Worm (Caenorhabditis elegans) whole organism, L4 larva: ENCODE measurements around the gene nex-4.

Experiments used
- F10B5.3 ChIP-seq: sonication (generic microtip); optimal IDR thresholded peaks from 2 replicates; lab custom pipeline; 2016; ENCODE audit warnings: mild to moderate bottlenecking, missing genetic modification characterization, missing compliant biosample characterization
- F26F4.8 ChIP-seq: fragments of 200-800 bp; sonication (Bioruptor generic); conservative IDR thresholded peaks from 2 replicates; pipeline ENCODE4 v1.3.6; 2022; ENCODE audit warnings: missing genetic modification characterization, missing compliant biosample characterization
- F49E8.2 ChIP-seq: sonication (generic microtip); optimal IDR thresholded peaks from 2 replicates; lab custom pipeline; 2016; ENCODE audit warnings: missing compliant biosample characterization, mild to moderate bottlenecking, missing genetic modification characterization, borderline replicate concordance
- T20F7.1 ChIP-seq: fragments of 200-800 bp; sonication (Bioruptor generic); optimal IDR thresholded peaks from 2 replicates; lab custom pipeline; 2018; ENCODE audit warnings: mild to moderate bottlenecking, missing genetic modification characterization, missing compliant biosample characterization
- T26A8.4 ChIP-seq: fragments of 200-800 bp; sonication (Bioruptor generic); IDR thresholded peaks from 2 replicates; pipeline ENCODE4 v1.3.6; 2022; ENCODE audit warnings: missing genetic modification characterization, missing compliant biosample characterization
- Y48G9A.11 ChIP-seq: fragments of 200-800 bp; sonication (Bioruptor generic); IDR thresholded peaks from 2 replicates; pipeline ENCODE4 v1.3.6; 2022; ENCODE audit warnings: missing genetic modification reagents, missing genetic modification characterization, missing compliant biosample characterization
- Y5F2A.4 ChIP-seq: fragments of 200-800 bp; sonication (Bioruptor generic); optimal IDR thresholded peaks from 2 replicates; lab custom pipeline; 2018; ENCODE audit warnings: mild to moderate bottlenecking, missing genetic modification characterization, missing compliant biosample characterization
- Y75B8A.6 ChIP-seq: fragments of 200-800 bp; sonication (Bioruptor generic); IDR thresholded peaks from 2 replicates; pipeline ENCODE4 v1.3.6; 2022; ENCODE audit warnings: missing genetic modification reagents, missing genetic modification characterization, missing compliant biosample characterization
- ZK546.5 ChIP-seq, 2 experiments: sonication (generic microtip); optimal IDR thresholded peaks; 2 replicates each; lab custom pipeline; 2017; ENCODE audit warnings: missing biosample characterization in 2 of 2, missing genetic modification characterization in 2 of 2
- arid-1 ChIP-seq: fragments of 200-800 bp; sonication (Bioruptor generic); conservative IDR thresholded peaks from 2 replicates; pipeline ENCODE4 v1.3.6; 2022; ENCODE audit warnings: missing genetic modification reagents, missing genetic modification characterization, missing compliant biosample characterization
- attf-4 ChIP-seq: sonication (generic microtip); optimal IDR thresholded peaks from 3 replicates; lab custom pipeline; 2017; ENCODE audit warnings: missing biosample characterization, missing genetic modification characterization
- ceh-32 ChIP-seq: sonication (generic microtip); optimal IDR thresholded peaks from 2 replicates; lab custom pipeline; 2016; ENCODE audit warnings: mild to moderate bottlenecking, missing genetic modification characterization, missing compliant biosample characterization; ENCODE audit not compliant: poor library complexity
- ceh-62 ChIP-seq: sonication (generic microtip); optimal IDR thresholded peaks from 2 replicates; lab custom pipeline; 2017; ENCODE audit warnings: missing biosample characterization, missing genetic modification characterization
- cey-2 ChIP-seq: sonication (generic microtip); optimal IDR thresholded peaks from 3 replicates; lab custom pipeline; 2017; ENCODE audit warnings: missing genetic modification characterization, mild to moderate bottlenecking, missing compliant biosample characterization, antibody characterized with exemption, borderline replicate concordance; ENCODE audit not compliant: insufficient read depth
- ctbp-1 ChIP-seq: fragments of 200-800 bp; sonication (Bioruptor generic); IDR thresholded peaks from 2 replicates; pipeline ENCODE4 v1.3.6; 2022; ENCODE audit warnings: missing genetic modification reagents, missing genetic modification characterization, missing compliant biosample characterization
- daf-16 ChIP-seq, 3 experiments: sonication (generic microtip); optimal IDR thresholded peaks; 2 replicates each; lab custom pipeline; 2016 to 2017; ENCODE audit warnings: missing genetic modification characterization in 3 of 3, missing genetic modification reagents in 3 of 3, mild to moderate bottlenecking in 2 of 3, missing compliant biosample characterization in 2 of 3, missing biosample characterization in 1 of 3, moderate library complexity in 1 of 3
- duxl-1 ChIP-seq: sonication (generic microtip); optimal IDR thresholded peaks from 2 replicates; lab custom pipeline; 2016; ENCODE audit warnings: mild to moderate bottlenecking, missing genetic modification characterization, moderate library complexity, missing compliant biosample characterization; ENCODE audit not compliant: poor library complexity
- egl-27 ChIP-seq: sonication (generic microtip); optimal IDR thresholded peaks from 3 replicates; lab custom pipeline; 2017; ENCODE audit warnings: missing biosample characterization, missing genetic modification reagents, missing genetic modification characterization
- fkh-10 ChIP-seq: fragments of 150-350 bp; optimal IDR thresholded peaks from 2 replicates; lab custom pipeline; 2014; ENCODE audit warnings: missing biosample characterization, missing genetic modification reagents, missing genetic modification characterization
- fos-1 ChIP-seq: fragments of 150-350 bp; optimal IDR thresholded peaks from 2 replicates; lab custom pipeline; 2014; ENCODE audit warnings: missing biosample characterization, missing genetic modification characterization
- hlh-11 ChIP-seq: fragments of 200-800 bp; sonication (Bioruptor generic); optimal IDR thresholded peaks from 2 replicates; lab custom pipeline; 2018; ENCODE audit warnings: mild to moderate bottlenecking, missing genetic modification characterization, missing compliant biosample characterization
- hlh-30 ChIP-seq: sonication (generic microtip); optimal IDR thresholded peaks from 2 replicates; lab custom pipeline; 2017; ENCODE audit warnings: antibody characterized with exemption, mild to moderate bottlenecking, missing genetic modification characterization, missing compliant biosample characterization; ENCODE audit not compliant: insufficient read depth
- hmg-1.1 ChIP-seq: fragments of 200-800 bp; sonication (Bioruptor generic); IDR thresholded peaks from 2 replicates; pipeline ENCODE4 v1.3.6; 2022; ENCODE audit warnings: missing genetic modification reagents, missing genetic modification characterization, missing compliant biosample characterization
- lin-15B ChIP-seq: fragments of 150-350 bp; sonication (generic microtip); optimal IDR thresholded peaks from 3 replicates; lab custom pipeline; 2014; ENCODE audit warnings: missing biosample characterization, missing genetic modification characterization
- madf-5 ChIP-seq, 2 experiments: fragments of 200-800 bp; sonication (Bioruptor generic); IDR thresholded peaks; 2 replicates each; pipeline ENCODE4 v1.3.6; 2022; ENCODE audit warnings: missing compliant biosample characterization in 2 of 2, missing genetic modification characterization in 2 of 2
- mdt-29 ChIP-seq: fragments of 200-800 bp; sonication (Bioruptor generic); IDR thresholded peaks from 2 replicates; pipeline ENCODE4 v1.3.6; 2022; ENCODE audit warnings: missing genetic modification reagents, missing genetic modification characterization, missing compliant biosample characterization
- mes-2 ChIP-seq: sonication (generic microtip); optimal IDR thresholded peaks from 2 replicates; lab custom pipeline; 2016; ENCODE audit warnings: missing genotype, mild to moderate bottlenecking, missing genetic modification characterization, missing compliant biosample characterization; ENCODE audit not compliant: poor library complexity, severe bottlenecking
- mxl-3 ChIP-seq: fragments of 200-800 bp; sonication (Bioruptor generic); optimal IDR thresholded peaks from 2 replicates; lab custom pipeline; 2018; ENCODE audit warnings: mild to moderate bottlenecking, missing genetic modification characterization, missing compliant biosample characterization
- nhr-102 ChIP-seq: sonication (generic microtip); optimal IDR thresholded peaks from 2 replicates; lab custom pipeline; 2016; ENCODE audit warnings: mild to moderate bottlenecking, missing genetic modification characterization, moderate library complexity, missing compliant biosample characterization
- nhr-11 ChIP-seq: fragments of 150-350 bp; optimal IDR thresholded peaks from 2 replicates; lab custom pipeline; 2014; ENCODE audit warnings: missing biosample characterization, missing genetic modification characterization
- nhr-111 ChIP-seq: fragments of 200-800 bp; sonication (Bioruptor generic); optimal IDR thresholded peaks from 2 replicates; lab custom pipeline; 2018; ENCODE audit warnings: mild to moderate bottlenecking, missing genetic modification characterization, missing compliant biosample characterization
- nhr-25 ChIP-seq: sonication (generic microtip); optimal IDR thresholded peaks from 2 replicates; lab custom pipeline; 2017; ENCODE audit warnings: missing genetic modification characterization, mild to moderate bottlenecking, missing compliant biosample characterization, antibody characterized with exemption, moderate library complexity, borderline replicate concordance; ENCODE audit not compliant: insufficient read depth
- nhr-42 ChIP-seq: fragments of 200-800 bp; sonication (Bioruptor generic); IDR thresholded peaks from 2 replicates; pipeline ENCODE4 v1.3.6; 2022; ENCODE audit warnings: missing genetic modification characterization, missing compliant biosample characterization
- nhr-48 ChIP-seq: sonication (generic microtip); optimal IDR thresholded peaks from 2 replicates; lab custom pipeline; 2016; ENCODE audit warnings: mild to moderate bottlenecking, missing genetic modification characterization, missing compliant biosample characterization
- nhr-6 ChIP-seq: fragments of 150-350 bp; optimal IDR thresholded peaks from 2 replicates; lab custom pipeline; 2014; ENCODE audit warnings: missing biosample characterization, missing genetic modification characterization
- nhr-77 ChIP-seq: fragments of 150-350 bp; optimal IDR thresholded peaks from 2 replicates; lab custom pipeline; 2014; ENCODE audit warnings: missing biosample characterization, missing genetic modification characterization
- pqm-1 ChIP-seq: sonication (generic microtip); optimal IDR thresholded peaks from 2 replicates; lab custom pipeline; 2017; ENCODE audit warnings: missing biosample characterization, missing genetic modification characterization
- saeg-2 ChIP-seq: fragments of 200-800 bp; sonication (Bioruptor generic); IDR thresholded peaks from 2 replicates; pipeline ENCODE4 v1.3.6; 2022; ENCODE audit warnings: missing genetic modification reagents, missing genetic modification characterization, missing compliant biosample characterization
- skn-1 ChIP-seq: fragments of 150-350 bp; optimal IDR thresholded peaks from 2 replicates; lab custom pipeline; 2014; ENCODE audit warnings: missing biosample characterization, missing genetic modification characterization
- snpc-1.2 ChIP-seq: fragments of 200-800 bp; sonication (Bioruptor generic); IDR thresholded peaks from 2 replicates; pipeline ENCODE4 v1.3.6; 2022; ENCODE audit warnings: missing genetic modification reagents, missing genetic modification characterization, missing compliant biosample characterization
- spr-1 ChIP-seq: sonication (generic microtip); optimal IDR thresholded peaks from 2 replicates; lab custom pipeline; 2016; ENCODE audit warnings: mild to moderate bottlenecking, missing genetic modification characterization, missing compliant biosample characterization
- spr-3 ChIP-seq: fragments of 200-800 bp; sonication (Bioruptor generic); optimal IDR thresholded peaks from 2 replicates; lab custom pipeline; 2018; ENCODE audit warnings: mild to moderate bottlenecking, missing genetic modification characterization, missing compliant biosample characterization
- tag-97 ChIP-seq: fragments of 200-800 bp; sonication (Bioruptor generic); IDR thresholded peaks from 2 replicates; pipeline ENCODE4 v1.3.6; 2022; ENCODE audit warnings: missing genetic modification characterization, missing compliant biosample characterization
- unc-130 ChIP-seq: sonication (generic microtip); optimal IDR thresholded peaks from 2 replicates; lab custom pipeline; 2016; ENCODE audit warnings: missing genetic modification reagents, missing genetic modification characterization, missing compliant biosample characterization
- unc-39 ChIP-seq: sonication (generic microtip); optimal IDR thresholded peaks from 2 replicates; lab custom pipeline; 2017; ENCODE audit warnings: missing biosample characterization, missing genetic modification characterization
- unc-62 ChIP-seq, 3 experiments: fragments of 150-350 bp in 1 of 3; sonication (generic microtip); optimal IDR thresholded peaks in 2 of 3; peaks in 1 of 3; 1 replicate in 1 of 3; 2 replicates in 2 of 3; lab custom pipeline; 2014 to 2017; ENCODE audit warnings: missing biosample characterization in 3 of 3, missing genetic modification characterization in 3 of 3, missing genetic modification reagents in 3 of 3, missing genotype in 1 of 3
- zag-1 ChIP-seq: fragments of 150-350 bp; optimal IDR thresholded peaks from 2 replicates; lab custom pipeline; 2014; ENCODE audit warnings: missing biosample characterization, missing genetic modification characterization
- zfp-3 ChIP-seq: fragments of 200-800 bp; sonication (Bioruptor generic); conservative IDR thresholded peaks from 2 replicates; pipeline ENCODE4 v1.3.6; 2022; ENCODE audit warnings: missing genetic modification reagents, missing genetic modification characterization, missing compliant biosample characterization
- zip-11 ChIP-seq: fragments of 200-800 bp; sonication (Bioruptor generic); IDR thresholded peaks from 2 replicates; pipeline ENCODE4 v1.3.6; 2022; ENCODE audit warnings: missing genetic modification characterization, missing compliant biosample characterization
- ztf-11 ChIP-seq: fragments of 150-350 bp; optimal IDR thresholded peaks from 2 replicates; lab custom pipeline; 2014; ENCODE audit warnings: missing biosample characterization, missing genetic modification characterization

Gene nex-4

ce11 chrV:4844591-4844990, 6.6 kb upstream of the nex-4 start, which contains the start of gene abhd-5.2:
TSS of gene abhd-5.2 (plus strand) at chrV:4844685.
- TF ChIP-seq fos-1 (tag; lab: Kevin White, UChicago) (no peak), mdt-29 (GFP tag; lab: Robert Waterston, UW) (no peak), nhr-42 (GFP tag; lab: Robert Waterston, UW) (no peak), hmg-1.1 (GFP tag; lab: Robert Waterston, UW) (no peak), fkh-10 (GFP tag; lab: Kevin White, UChicago) (no peak), lin-15B (tag; lab: Kevin White, UChicago) (no peak), T20F7.1 (GFP tag; lab: Kevin White, UChicago) (no peak), ZK546.5 (tag; optimal IDR thresholded peaks at IDR 0.05; lab: Kevin White, UChicago) (no peak), ceh-62 (tag; lab: Kevin White, UChicago) (no peak), egl-27 (tag; lab: Kevin White, UChicago) (no peak), Y48G9A.11 (GFP tag; lab: Robert Waterston, UW) (no peak), mes-2 (tag; lab: Kevin White, UChicago) (peak; percentile 32), zag-1 (tag; lab: Kevin White, UChicago) (no peak), attf-4 (tag; lab: Kevin White, UChicago) (no peak), pqm-1 (tag; lab: Kevin White, UChicago) (peak; percentile 3), nhr-111 (GFP tag; lab: Kevin White, UChicago) (no peak), spr-3 (no peak), tag-97 (no peak), skn-1 (tag; lab: Kevin White, UChicago) (no peak), ctbp-1 (no peak), T26A8.4 (GFP tag; lab: Robert Waterston, UW) (no peak), Y75B8A.6 (no peak), hlh-30 (peak; percentile 99), Y5F2A.4 (no peak), madf-5 (GFP tag; IDR thresholded peaks at IDR 0.05; lab: Robert Waterston, UW) (no peak), ceh-32 (tag; lab: Kevin White, UChicago) (no peak), nhr-102 (peak; percentile 86), daf-16 (GFP tag; optimal IDR thresholded peaks at IDR 0.05; lab: Kevin White, UChicago) (peak in 1 of 2 experiments; percentile 83), daf-16 (tag; optimal IDR thresholded peaks at IDR 0.05; lab: Kevin White, UChicago) (peak; percentile 51), nhr-11 (peak; percentile 19), snpc-1.2 (no peak), zip-11 (GFP tag; lab: Robert Waterston, UW) (no peak), arid-1 (GFP tag; lab: Robert Waterston, UW) (no peak), spr-1 (tag; lab: Kevin White, UChicago) (no peak), nhr-48 (tag; lab: Kevin White, UChicago) (no peak), unc-62 (GFP tag; optimal IDR thresholded peaks at IDR 0.05 in 1 of 2; lab: Kevin White, UChicago) (peak in 1 of 2 experiments; percentile 67), unc-62 (tag; optimal IDR thresholded peaks at IDR 0.05; lab: Kevin White, UChicago) (no peak), duxl-1 (tag; lab: Kevin White, UChicago) (no peak), nhr-77 (tag; lab: Kevin White, UChicago) (peak; percentile 22), F49E8.2 (no peak), cey-2 (tag; lab: Kevin White, UChicago) (no peak), nhr-6 (tag; lab: Kevin White, UChicago) (no peak), unc-39 (tag; lab: Kevin White, UChicago) (no peak), F26F4.8 (GFP tag; lab: Robert Waterston, UW) (no peak), saeg-2 (GFP tag; lab: Robert Waterston, UW) (no peak), F10B5.3 (tag; lab: Kevin White, UChicago) (no peak), mxl-3 (GFP tag; lab: Kevin White, UChicago) (peak; percentile 53), ztf-11 (tag; lab: Kevin White, UChicago) (no peak), nhr-25 (tag; lab: Kevin White, UChicago) (no peak), hlh-11 (peak; percentile 72), zfp-3 (GFP tag; lab: Robert Waterston, UW) (no peak), unc-130 (GFP tag; lab: Kevin White, UChicago) (no peak)
